Worm (Caenorhabditis elegans) whole organism, early embryonic: ENCODE measurements around the gene apy-1.

ENCODE experiments used
- B0310.2 ChIP-seq: sonication (generic microtip); optimal IDR thresholded peaks from 2 replicates; lab custom pipeline; 2016; ENCODE audit warnings: mild to moderate bottlenecking, missing genetic modification characterization, missing compliant biosample characterization
- aly-1 ChIP-seq: sonication (generic microtip); optimal IDR thresholded peaks from 2 replicates; lab custom pipeline; 2016; ENCODE audit warnings: missing genetic modification characterization, missing compliant biosample characterization
- ama-1 ChIP-seq: fragments of 150-350 bp; optimal IDR thresholded peaks from 2 replicates; lab custom pipeline; 2014
- ceh-36 ChIP-seq: sonication (generic microtip); optimal IDR thresholded peaks from 2 replicates; lab custom pipeline; 2016; ENCODE audit warnings: missing genetic modification characterization, inconsistent platforms, missing compliant biosample characterization
- ets-7 ChIP-seq: sonication (generic microtip); optimal IDR thresholded peaks from 2 replicates; lab custom pipeline; 2016; ENCODE audit warnings: missing genotype, missing genetic modification characterization, missing compliant biosample characterization
- flt-1 ChIP-seq: fragments of 200-800 bp; sonication (Bioruptor generic); IDR thresholded peaks from 2 replicates; pipeline ENCODE4 v1.3.6; 2022; ENCODE audit warnings: missing genetic modification characterization, missing compliant biosample characterization
- hmbx-1 ChIP-seq: sonication (generic microtip); optimal IDR thresholded peaks from 2 replicates; lab custom pipeline; 2016; ENCODE audit warnings: mild to moderate bottlenecking, missing genetic modification characterization, missing compliant biosample characterization
- hmg-4 ChIP-seq: fragments of 200-800 bp; sonication (Bioruptor generic); optimal IDR thresholded peaks from 2 replicates; lab custom pipeline; 2018; ENCODE audit warnings: mild to moderate bottlenecking, missing genetic modification characterization, missing compliant biosample characterization
- hnd-1 ChIP-seq: sonication (generic microtip); optimal IDR thresholded peaks from 2 replicates; lab custom pipeline; 2016; ENCODE audit warnings: missing genetic modification characterization, missing compliant biosample characterization
- scrt-1 ChIP-seq: fragments of 200-800 bp; sonication (Bioruptor generic); IDR thresholded peaks from 2 replicates; pipeline ENCODE4 v1.3.6; 2022; ENCODE audit warnings: missing genetic modification characterization, missing compliant biosample characterization
- sea-1 ChIP-seq: fragments of 200-800 bp; sonication (Bioruptor generic); conservative IDR thresholded peaks from 2 replicates; pipeline ENCODE4 v1.3.6; 2022; ENCODE audit warnings: missing genetic modification characterization, missing compliant biosample characterization

DNA sequence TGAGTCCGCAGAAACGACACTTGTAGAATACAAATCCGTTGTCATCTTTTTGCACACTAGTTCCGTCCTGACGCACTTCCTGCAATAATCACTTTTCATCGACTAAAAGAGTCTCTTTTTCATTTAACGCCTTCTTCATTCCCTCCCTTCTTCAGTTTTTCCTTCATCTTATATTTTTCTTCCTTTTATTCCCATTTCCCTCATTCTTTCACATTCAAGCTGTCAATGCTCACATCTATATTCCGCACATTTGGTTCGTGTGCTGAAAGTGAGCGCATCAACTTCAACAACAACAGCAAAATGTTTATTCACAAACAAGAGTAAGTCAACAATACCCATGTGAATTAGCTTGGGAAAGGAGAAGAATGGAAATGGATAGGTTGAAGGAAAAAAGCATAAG, 2.5 kb upstream of the apy-1 start, which contains the start of gene pcyt-1:
- no peak for TF ChIP-seq ets-7
- TF ChIP-seq hmg-4 (GFP tag; lab: Kevin White, UChicago), result no peak
- no peak for TF ChIP-seq B0310.2 (tag; lab: Kevin White, UChicago)
- no peak for TF ChIP-seq hmbx-1
- TF ChIP-seq aly-1, result no peak
- no peak for TF ChIP-seq ama-1 (lab: Kevin White, UChicago)
- TF ChIP-seq flt-1, result no peak
- no peak for TF ChIP-seq sea-1 (GFP tag; lab: Robert Waterston, UW)
- no peak for TF ChIP-seq ceh-36
- TF ChIP-seq hnd-1 (tag; lab: Kevin White, UChicago), result no peak
- TF ChIP-seq scrt-1 (GFP tag; lab: Robert Waterston, UW), result no peak
